Worm (Caenorhabditis elegans) whole organism, L3 larva: ENCODE data around the gene C11G6.2.

Experiments
- ZK546.5 ChIP-seq: sonication (generic microtip); optimal IDR thresholded peaks from 2 replicates; lab custom pipeline; 2017; ENCODE audit warnings: missing biosample characterization, missing genetic modification characterization
- ama-1 ChIP-seq: fragments of 150-350 bp; optimal IDR thresholded peaks from 2 replicates; lab custom pipeline; 2018
- ceh-28 ChIP-seq: fragments of 150-350 bp; optimal IDR thresholded peaks from 2 replicates; lab custom pipeline; 2014; ENCODE audit warnings: missing biosample characterization, missing genetic modification reagents, missing genetic modification characterization
- ceh-9 ChIP-seq: sonication (generic microtip); optimal IDR thresholded peaks from 2 replicates; lab custom pipeline; 2018; ENCODE audit warnings: missing biosample characterization, missing genetic modification characterization
- egl-27 ChIP-seq: sonication (generic microtip); optimal IDR thresholded peaks from 4 replicates; lab custom pipeline; 2017; ENCODE audit warnings: missing biosample characterization, missing genetic modification reagents, missing genetic modification characterization
- elt-1 ChIP-seq: fragments of 150-350 bp; optimal IDR thresholded peaks from 2 replicates; lab custom pipeline; 2014; ENCODE audit warnings: missing biosample characterization, missing genetic modification characterization
- elt-2 ChIP-seq: sonication (generic microtip); optimal IDR thresholded peaks from 2 replicates; lab custom pipeline; 2016; ENCODE audit warnings: missing genetic modification reagents, mild to moderate bottlenecking, missing genetic modification characterization, missing compliant biosample characterization
- elt-3 ChIP-seq, 3 experiments: fragments of 150-350 bp in 1 of 3; sonication (generic microtip) in 2 of 3; optimal IDR thresholded peaks; 2 replicates in 2 of 3; 4 replicates in 1 of 3; lab custom pipeline; 2014 to 2017; ENCODE audit warnings: missing biosample characterization in 3 of 3, missing genetic modification characterization in 3 of 3
- eor-1 ChIP-seq, 2 experiments: fragments of 150-350 bp; optimal IDR thresholded peaks; 2 replicates each; lab custom pipeline; 2014 to 2018; ENCODE audit warnings: missing biosample characterization in 2 of 2, missing genetic modification characterization in 2 of 2
- fkh-10 ChIP-seq: sonication (generic microtip); optimal IDR thresholded peaks from 2 replicates; lab custom pipeline; 2017; ENCODE audit warnings: missing biosample characterization, missing genetic modification reagents, missing genetic modification characterization
- hmg-11 ChIP-seq: sonication (generic microtip); optimal IDR thresholded peaks from 2 replicates; lab custom pipeline; 2016; ENCODE audit warnings: missing genetic modification characterization, missing compliant biosample characterization
- jun-1 ChIP-seq: fragments of 150-350 bp; optimal IDR thresholded peaks from 2 replicates; lab custom pipeline; 2014; ENCODE audit warnings: missing biosample characterization, missing genetic modification reagents, missing genetic modification characterization
- lin-15B ChIP-seq: fragments of 150-350 bp; optimal IDR thresholded peaks from 2 replicates; lab custom pipeline; 2014; ENCODE audit warnings: missing biosample characterization, missing genetic modification characterization
- lin-39 ChIP-seq: fragments of 150-350 bp; optimal IDR thresholded peaks from 2 replicates; lab custom pipeline; 2018; ENCODE audit warnings: missing biosample characterization, missing genetic modification reagents, missing genetic modification characterization
- lsy-12 ChIP-seq: sonication (generic microtip); optimal IDR thresholded peaks from 2 replicates; lab custom pipeline; 2016; ENCODE audit warnings: mild to moderate bottlenecking, missing genetic modification characterization, missing compliant biosample characterization
- mdl-1 ChIP-seq: fragments of 150-350 bp; optimal IDR thresholded peaks from 2 replicates; lab custom pipeline; 2014; ENCODE audit warnings: missing biosample characterization, missing genetic modification characterization
- nfya-1 ChIP-seq: sonication (generic microtip); optimal IDR thresholded peaks from 2 replicates; lab custom pipeline; 2017; ENCODE audit warnings: missing genetic modification characterization, mild to moderate bottlenecking, missing compliant biosample characterization, antibody characterized with exemption, moderate library complexity; ENCODE audit not compliant: insufficient read depth
- nhr-11 ChIP-seq: fragments of 150-350 bp; optimal IDR thresholded peaks from 2 replicates; lab custom pipeline; 2014; ENCODE audit warnings: missing biosample characterization, missing genetic modification characterization
- nhr-237 ChIP-seq: fragments of 150-350 bp; optimal IDR thresholded peaks from 2 replicates; lab custom pipeline; 2014; ENCODE audit warnings: missing biosample characterization, missing genetic modification characterization
- nhr-25 ChIP-seq: sonication (generic microtip); optimal IDR thresholded peaks from 2 replicates; lab custom pipeline; 2017; ENCODE audit warnings: missing biosample characterization, missing genetic modification characterization
- nhr-28 ChIP-seq: fragments of 150-350 bp; optimal IDR thresholded peaks from 2 replicates; lab custom pipeline; 2014; ENCODE audit warnings: missing biosample characterization, missing genetic modification characterization
- nhr-76 ChIP-seq: fragments of 150-350 bp; sonication (generic microtip); optimal IDR thresholded peaks from 5 replicates; lab custom pipeline; 2014; ENCODE audit warnings: missing biosample characterization, missing genetic modification characterization
- nhr-77 ChIP-seq: fragments of 150-350 bp; optimal IDR thresholded peaks from 2 replicates; lab custom pipeline; 2014; ENCODE audit warnings: missing biosample characterization, missing genetic modification characterization
- pha-4 ChIP-seq: fragments of 150-350 bp; optimal IDR thresholded peaks from 2 replicates; lab custom pipeline; 2014; ENCODE audit warnings: missing biosample characterization, missing genetic modification reagents, missing genetic modification characterization
- pqm-1 ChIP-seq: fragments of 150-350 bp; optimal IDR thresholded peaks from 2 replicates; lab custom pipeline; 2017; ENCODE audit warnings: missing biosample characterization, missing genetic modification characterization, inconsistent platforms
- sea-2 ChIP-seq: fragments of 150-350 bp; sonication (generic microtip); optimal IDR thresholded peaks from 4 replicates; lab custom pipeline; 2014; ENCODE audit warnings: missing biosample characterization, missing genetic modification reagents, missing genetic modification characterization
- skn-1 ChIP-seq: fragments of 150-350 bp; optimal IDR thresholded peaks from 2 replicates; lab custom pipeline; 2014; ENCODE audit warnings: missing biosample characterization, missing genetic modification characterization
- snpc-4 ChIP-seq: fragments of 150-350 bp; optimal IDR thresholded peaks from 2 replicates; lab custom pipeline; 2014; ENCODE audit warnings: missing biosample characterization, missing genetic modification characterization
- tbx-2 ChIP-seq: sonication (generic microtip); optimal IDR thresholded peaks from 2 replicates; lab custom pipeline; 2016; ENCODE audit warnings: mild to moderate bottlenecking, missing genetic modification characterization, missing compliant biosample characterization
- unc-39 ChIP-seq: sonication (generic microtip); optimal IDR thresholded peaks from 4 replicates; lab custom pipeline; 2017; ENCODE audit warnings: missing biosample characterization, missing genetic modification characterization
- ztf-11 ChIP-seq: fragments of 150-350 bp; optimal IDR thresholded peaks from 2 replicates; lab custom pipeline; 2014; ENCODE audit warnings: missing biosample characterization, missing genetic modification characterization
- ztf-4 ChIP-seq: fragments of 150-350 bp; optimal IDR thresholded peaks from 2 replicates; lab custom pipeline; 2014; ENCODE audit warnings: missing biosample characterization, missing genetic modification characterization

C11G6.2 gene

ce11 chrX:16328328-16328727 is at the start of gene C11G6.2:
Gene C11G6.2, plus strand, starts transcription at chrX:16328628.
- TF ChIP-seq lsy-12 (tag; lab: Kevin White, UChicago) (no peak), sea-2 (GFP tag; lab: Kevin White, UChicago) (no peak), nhr-76 (no peak), hmg-11 (tag; lab: Kevin White, UChicago) (no peak), lin-15B (tag; lab: Kevin White, UChicago) (no peak), skn-1 (tag; lab: Kevin White, UChicago) (no peak), elt-1 (tag; lab: Kevin White, UChicago) (no peak), ztf-4 (no peak), mdl-1 (no peak), tbx-2 (no peak), nhr-25 (tag; lab: Kevin White, UChicago) (no peak)

- no peak for TF ChIP-seq pqm-1 (tag; lab: Kevin White, UChicago)
- TF ChIP-seq, all 47 proteins: peak for 0
These were observed 45.3 kb upstream of the C11G6.2 start, which contains the start of gene F52E10.2 for ce11 chrX:16283103-16283502. Gene F52E10.2, minus strand, starts transcription at chrX:16283203.

- TF ChIP-seq nhr-77 (tag; lab: Kevin White, UChicago) (no peak), nhr-28 (tag; lab: Kevin White, UChicago) (no peak), ztf-11 (tag; lab: Kevin White, UChicago) (no peak), nhr-237 (no peak), pha-4 (tag; lab: Kevin White, UChicago) (no peak)
These were observed 43.3 kb upstream of the C11G6.2 start for ce11 chrX:16285151-16285550.

ce11 chrX:16289635-16290034 is 38.8 kb upstream of the C11G6.2 start:
- TF ChIP-seq eor-1 (tag; optimal IDR thresholded peaks at IDR 0.05; lab: Kevin White, UChicago) (no peak), ztf-11 (tag; lab: Kevin White, UChicago) (no peak), fkh-10 (GFP tag; lab: Kevin White, UChicago) (no peak), hmg-11 (tag; lab: Kevin White, UChicago) (no peak), lin-39 (no peak), skn-1 (tag; lab: Kevin White, UChicago) (no peak), snpc-4 (peak; percentile 81), elt-3 (tag; optimal IDR thresholded peaks at IDR 0.05; lab: Kevin White, UChicago) (no peak)

- TF ChIP-seq skn-1 (tag; lab: Kevin White, UChicago) (no peak), nhr-11 (tag; lab: Kevin White, UChicago) (no peak), eor-1 (tag; optimal IDR thresholded peaks at IDR 0.05; lab: Kevin White, UChicago) (no peak), nhr-25 (tag; lab: Kevin White, UChicago) (peak; percentile 84)
These were observed 37.9 kb upstream of the C11G6.2 start for ce11 chrX:16290536-16290935.

- TF ChIP-seq lin-39 (no peak), unc-39 (no peak), nfya-1 (no peak), ztf-4 (no peak), ZK546.5 (no peak), elt-3 (tag; optimal IDR thresholded peaks at IDR 0.05; lab: Kevin White, UChicago) (no peak), nhr-76 (no peak), ama-1 (lab: Kevin White, UChicago) (no peak), ceh-9 (tag; lab: Kevin White, UChicago) (no peak), jun-1 (no peak), egl-27 (tag; lab: Kevin White, UChicago) (no peak), ceh-28 (no peak), lsy-12 (tag; lab: Kevin White, UChicago) (no peak)
These were observed 35.5 kb upstream of the C11G6.2 start, which contains the start of gene F52E10.4 for ce11 chrX:16292933-16293332. Gene F52E10.4, minus strand, starts transcription at chrX:16293033.

- TF ChIP-seq pha-4 (tag; lab: Kevin White, UChicago), result peak; percentile 68
- TF ChIP-seq nhr-77 (tag; lab: Kevin White, UChicago), result no peak
- peak; percentile 9 for TF ChIP-seq elt-2 (tag; lab: Kevin White, UChicago)
- TF ChIP-seq hmg-11 (tag; lab: Kevin White, UChicago), result peak; percentile 27
- TF ChIP-seq, all 47 proteins: peak for 3
These were observed 31.3 kb upstream of the C11G6.2 start for ce11 chrX:16297123-16297522.
